Fruit fly (Drosophila melanogaster): ENCODE measurements around the gene Pop5.

Gene Pop5

dm6 chr3L:17023641-17024040 lies 21.2 kb downstream of the Pop5 start, which contains the start of gene a10:
a10 (minus strand) TSS chr3L:17023741.
- TF ChIP-seq Gug (GFP tag; IDR thresholded peaks at IDR 0.05) = no peak
- no peak for TF ChIP-seq salr (GFP tag; optimal IDR thresholded peaks at IDR 0.05)
- no peak for TF ChIP-seq Eip93F (GFP tag; optimal IDR thresholded peaks at IDR 0.05)
- no peak for TF ChIP-seq Blimp-1 (GFP tag; optimal IDR thresholded peaks at IDR 0.05)
- TF ChIP-seq CG31627 (GFP tag; optimal IDR thresholded peaks at IDR 0.05) = no peak
- no peak for TF ChIP-seq CG34406 (GFP tag; optimal IDR thresholded peaks at IDR 0.05)
- no peak for TF ChIP-seq Sox14 (GFP tag; optimal IDR thresholded peaks at IDR 0.05)
- no peak for TF ChIP-seq CG8119 (GFP tag; IDR thresholded peaks at IDR 0.05)
- TF ChIP-seq dac (GFP tag; optimal IDR thresholded peaks at IDR 0.05) = no peak
- TF ChIP-seq Eip75B (GFP tag; optimal IDR thresholded peaks at IDR 0.05) = no peak
- no peak for TF ChIP-seq ss (GFP tag; optimal IDR thresholded peaks at IDR 0.05)
- TF ChIP-seq CG3919 (GFP tag; optimal IDR thresholded peaks at IDR 0.05) = no peak
- TF ChIP-seq CG3032 (tag; optimal IDR thresholded peaks at IDR 0.05) = no peak
- TF ChIP-seq Smox (GFP tag; optimal IDR thresholded peaks at IDR 0.05) = no peak
- TF ChIP-seq fd59A (GFP tag; optimal IDR thresholded peaks at IDR 0.05) = no peak
- TF ChIP-seq Hr39 (GFP tag; optimal IDR thresholded peaks at IDR 0.05) = no peak
- no peak for TF ChIP-seq CG8632 (GFP tag; optimal IDR thresholded peaks at IDR 0.05)
- TF ChIP-seq CG16779 (tag; optimal IDR thresholded peaks at IDR 0.05) = no peak
- no peak for TF ChIP-seq acj6 (GFP tag; optimal IDR thresholded peaks at IDR 0.05)
- TF ChIP-seq CG32006 (GFP tag; optimal IDR thresholded peaks at IDR 0.05) = no peak

- no peak for TF ChIP-seq dsx (GFP tag; optimal IDR thresholded peaks at IDR 0.05; ENCODE audit: poor library complexity, severe bottlenecking)
- no peak for TF ChIP-seq pdm3 (GFP tag; optimal IDR thresholded peaks at IDR 0.05)
- TF ChIP-seq Ets21C (GFP tag; optimal IDR thresholded peaks at IDR 0.05) = no peak
- TF ChIP-seq Smox (GFP tag; optimal IDR thresholded peaks at IDR 0.05) = no peak
- no peak for TF ChIP-seq fkh (GFP tag; optimal IDR thresholded peaks at IDR 0.05)
- no peak for TF ChIP-seq svp (GFP tag)
- no peak for TF ChIP-seq CG6854 (GFP tag; optimal IDR thresholded peaks at IDR 0.05)
- TF ChIP-seq salr (GFP tag; optimal IDR thresholded peaks at IDR 0.05) = no peak
- TF ChIP-seq ss (GFP tag; optimal IDR thresholded peaks at IDR 0.05) = no peak
- TF ChIP-seq topi (GFP tag; optimal IDR thresholded peaks at IDR 0.05) = no peak
- TF ChIP-seq CG3919 (GFP tag; optimal IDR thresholded peaks at IDR 0.05) = no peak
- no peak for TF ChIP-seq CG11902 (GFP tag; optimal IDR thresholded peaks at IDR 0.05)
- no peak for TF ChIP-seq Hr4 (GFP tag; optimal IDR thresholded peaks at IDR 0.05)
- TF ChIP-seq CG10631 (GFP tag; optimal IDR thresholded peaks at IDR 0.05) = no peak
- no peak for TF ChIP-seq CG7368 (GFP tag; optimal IDR thresholded peaks at IDR 0.05)
- TF ChIP-seq Eip78C (GFP tag) = no peak
- no peak for TF ChIP-seq CG9139 (GFP tag; optimal IDR thresholded peaks at IDR 0.05)
Observed at dm6 chr3L:17022756-17023155, 22.1 kb downstream of the Pop5 start, which contains the start of gene CG6652. CG6652 (minus strand) TSS chr3L:17022856.

- no peak for TF ChIP-seq CG10631 (GFP tag; optimal IDR thresholded peaks at IDR 0.05)
- no peak for TF ChIP-seq fd85E (GFP tag; optimal IDR thresholded peaks at IDR 0.05)
- TF ChIP-seq Smox (GFP tag; optimal IDR thresholded peaks at IDR 0.05) = no peak
- TF ChIP-seq CG3919 (GFP tag; optimal IDR thresholded peaks at IDR 0.05) = no peak
- no peak for TF ChIP-seq topi (GFP tag; optimal IDR thresholded peaks at IDR 0.05)
- TF ChIP-seq Sox15 (GFP tag; optimal IDR thresholded peaks at IDR 0.05) = no peak
- no peak for TF ChIP-seq CG6792 (GFP tag; optimal IDR thresholded peaks at IDR 0.05)
- no peak for TF ChIP-seq CG8119 (GFP tag; IDR thresholded peaks at IDR 0.05)
- no peak for TF ChIP-seq salr (GFP tag; optimal IDR thresholded peaks at IDR 0.05)
- TF ChIP-seq Lpt (GFP tag; optimal IDR thresholded peaks at IDR 0.05) = no peak
- no peak for TF ChIP-seq lz (GFP tag; optimal IDR thresholded peaks at IDR 0.05)
- TF ChIP-seq Eip75B (GFP tag; optimal IDR thresholded peaks at IDR 0.05) = no peak
- TF ChIP-seq Blimp-1 (GFP tag; optimal IDR thresholded peaks at IDR 0.05) = no peak
- TF ChIP-seq Eip93F (GFP tag; optimal IDR thresholded peaks at IDR 0.05) = no peak
- TF ChIP-seq pdm3 (GFP tag; optimal IDR thresholded peaks at IDR 0.05) = no peak
- no peak for TF ChIP-seq CG31627 (GFP tag; optimal IDR thresholded peaks at IDR 0.05)
- TF ChIP-seq CG10669 (GFP tag; optimal IDR thresholded peaks at IDR 0.05) = no peak
- no peak for TF ChIP-seq Hr4 (GFP tag; optimal IDR thresholded peaks at IDR 0.05)
Observed at dm6 chr3L:17016576-17016917, 28.3 kb downstream of the Pop5 start.
